Fruit fly (Drosophila melanogaster) whole organism, embryonic: ENCODE results near the gene CG8837.
A peak's percentile ranks its signal among the peaks of the same experiment; 100 is the strongest.

Source experiments
- Ada2b ChIP-seq: fragments of 200-800 bp; sonication (Bioruptor generic); IDR thresholded peaks from 2 replicates; pipeline ENCODE4 v1.3.6; 2022; ENCODE audit warnings: missing biosample characterization, missing genetic modification characterization
- Asciz ChIP-seq: fragments of 200-800 bp; sonication (Bioruptor generic); optimal IDR thresholded peaks from 2 replicates; lab custom pipeline; 2017; ENCODE audit warnings: missing biosample characterization, mild to moderate bottlenecking, missing genetic modification characterization, missing genetic modification reagents
- Atf3 ChIP-seq: fragments of 200-800 bp; sonication (Bioruptor generic); optimal IDR thresholded peaks from 3 replicates; lab custom pipeline; 2016; ENCODE audit warnings: missing biosample characterization, missing genetic modification characterization
- CG11085 ChIP-seq: fragments of 200-800 bp; sonication (Bioruptor generic); IDR thresholded peaks from 2 replicates; pipeline ENCODE4 v1.3.6; 2022; ENCODE audit warnings: missing biosample characterization, missing genetic modification characterization
- CG11456 ChIP-seq: fragments of 200-800 bp; sonication (Bioruptor generic); IDR thresholded peaks from 3 replicates; pipeline ENCODE4 v1.3.6; 2022; ENCODE audit warnings: missing biosample characterization, missing genetic modification characterization
- CG11695 ChIP-seq: fragments of 200-800 bp; sonication (Bioruptor generic); IDR thresholded peaks from 3 replicates; pipeline ENCODE4 v1.3.6; 2022; ENCODE audit warnings: missing biosample characterization, missing genetic modification characterization
- CG12659 ChIP-seq: fragments of 200-800 bp; sonication (Bioruptor generic); optimal IDR thresholded peaks from 3 replicates; lab custom pipeline; 2017; ENCODE audit warnings: mild to moderate bottlenecking, missing biosample characterization, missing genetic modification reagents, missing genetic modification characterization
- CG12744 ChIP-seq: fragments of 200-800 bp; sonication (Bioruptor generic); optimal IDR thresholded peaks from 2 replicates; lab custom pipeline; 2016; ENCODE audit warnings: missing biosample characterization, missing genetic modification characterization
- CG14441 ChIP-seq: fragments of 200-800 bp; sonication (Bioruptor generic); IDR thresholded peaks from 2 replicates; pipeline ENCODE4 v1.3.6; 2022; ENCODE audit warnings: missing biosample characterization, missing genetic modification characterization
- CG15479 ChIP-seq: fragments of 200-800 bp; sonication (Bioruptor generic); optimal IDR thresholded peaks from 3 replicates; lab custom pipeline; 2019; ENCODE audit warnings: missing biosample characterization, mild to moderate bottlenecking, missing genetic modification characterization, moderate library complexity
- CG15514 ChIP-seq: fragments of 200-800 bp; sonication (Bioruptor generic); optimal IDR thresholded peaks from 3 replicates; lab custom pipeline; 2017; ENCODE audit warnings: missing biosample characterization, missing genetic modification characterization, mild to moderate bottlenecking, moderate library complexity, missing genetic modification reagents
- CG17829 ChIP-seq: fragments of 200-800 bp; optimal IDR thresholded peaks from 2 replicates; lab custom pipeline; 2019; ENCODE audit warnings: missing biosample characterization, mild to moderate bottlenecking, missing genetic modification characterization, moderate library complexity
- CG18262 ChIP-seq: fragments of 200-800 bp; optimal IDR thresholded peaks from 3 replicates; lab custom pipeline; 2019; ENCODE audit warnings: missing biosample characterization, mild to moderate bottlenecking, missing genetic modification characterization, moderate library complexity
- CG2129 ChIP-seq: fragments of 200-800 bp; sonication (Bioruptor generic); IDR thresholded peaks from 2 replicates; pipeline ENCODE4 v1.3.6; 2022; ENCODE audit warnings: missing biosample characterization, missing genetic modification characterization; ENCODE audit not compliant: partially characterized antibody
- CG32767 ChIP-seq: fragments of 200-800 bp; sonication (Bioruptor generic); IDR thresholded peaks from 2 replicates; pipeline ENCODE4 v1.3.6; 2022; ENCODE audit warnings: missing biosample characterization, missing genetic modification characterization
- CG34224 ChIP-seq: fragments of 200-800 bp; sonication (Bioruptor generic); IDR thresholded peaks from 3 replicates; pipeline ENCODE4 v1.3.6; 2022; ENCODE audit warnings: missing biosample characterization, missing genetic modification characterization; ENCODE audit not compliant: partially characterized antibody
- CG4328 ChIP-seq: fragments of 200-800 bp; sonication (Bioruptor generic); optimal IDR thresholded peaks from 3 replicates; lab custom pipeline; 2017; ENCODE audit warnings: missing biosample characterization, missing genetic modification reagents, missing genetic modification characterization
- CG6175 ChIP-seq: fragments of 200-800 bp; sonication (Bioruptor generic); IDR thresholded peaks from 3 replicates; pipeline ENCODE4 v1.3.6; 2022; ENCODE audit warnings: missing biosample characterization, missing genetic modification characterization
- CG7271 ChIP-seq: fragments of 200-800 bp; sonication (Bioruptor generic); optimal IDR thresholded peaks from 2 replicates; lab custom pipeline; 2018; ENCODE audit warnings: missing biosample characterization, mild to moderate bottlenecking, missing genetic modification characterization, moderate library complexity
- CoRest ChIP-seq: fragments of 200-800 bp; sonication (Bioruptor generic); optimal IDR thresholded peaks from 3 replicates; lab custom pipeline; 2018; ENCODE audit warnings: missing biosample characterization, mild to moderate bottlenecking, missing genetic modification characterization, moderate library complexity
- D19B ChIP-seq: fragments of 200-800 bp; sonication (Bioruptor generic); optimal IDR thresholded peaks from 2 replicates; lab custom pipeline; 2017; ENCODE audit warnings: missing biosample characterization, mild to moderate bottlenecking, missing genetic modification characterization
- Dad ChIP-seq: fragments of 200-800 bp; sonication (Bioruptor generic); optimal IDR thresholded peaks from 3 replicates; lab custom pipeline; 2016; ENCODE audit warnings: missing biosample characterization, missing genetic modification characterization
- Doc3 ChIP-seq: fragments of 200-800 bp; sonication (Bioruptor generic); IDR thresholded peaks from 3 replicates; pipeline ENCODE4 v1.3.6; 2022; ENCODE audit warnings: missing biosample characterization, missing genetic modification characterization; ENCODE audit not compliant: partially characterized antibody
- Drgx ChIP-seq: fragments of 200-800 bp; sonication (Bioruptor generic); IDR thresholded peaks from 2 replicates; pipeline ENCODE4 v1.3.6; 2022; ENCODE audit warnings: missing biosample characterization, missing genetic modification characterization
- E2f1 ChIP-seq: fragments of 200-800 bp; sonication (Bioruptor generic); IDR thresholded peaks from 2 replicates; pipeline ENCODE4 v1.3.6; 2022; ENCODE audit warnings: missing biosample characterization, missing genetic modification characterization
- Ets65A ChIP-seq: fragments of 200-800 bp; sonication (Bioruptor generic); peaks from one replicate; lab custom pipeline; 2016; ENCODE audit warnings: missing biosample characterization, missing genetic modification characterization
- Fer1 ChIP-seq: fragments of 200-800 bp; sonication (Bioruptor generic); optimal IDR thresholded peaks from 2 replicates; lab custom pipeline; 2017; ENCODE audit warnings: missing biosample characterization, mild to moderate bottlenecking, missing genetic modification characterization
- Hand ChIP-seq: fragments of 200-800 bp; sonication (Bioruptor generic); optimal IDR thresholded peaks from 2 replicates; lab custom pipeline; 2017; ENCODE audit warnings: mild to moderate bottlenecking, missing biosample characterization, missing genetic modification reagents, missing genetic modification characterization
- HmgD ChIP-seq: fragments of 200-800 bp; sonication (Bioruptor generic); optimal IDR thresholded peaks from 3 replicates; lab custom pipeline; 2016; ENCODE audit warnings: missing biosample characterization, missing genetic modification characterization
- HmgZ ChIP-seq: fragments of 200-800 bp; sonication (Bioruptor generic); optimal IDR thresholded peaks from 2 replicates; lab custom pipeline; 2018; ENCODE audit warnings: missing biosample characterization, mild to moderate bottlenecking, missing genetic modification characterization
- Med ChIP-seq: fragments of 200-800 bp; sonication (Bioruptor generic); peaks from one replicate; lab custom pipeline; 2016; ENCODE audit warnings: missing biosample characterization, missing genetic modification characterization, mild to moderate bottlenecking, inconsistent platforms, moderate library complexity
- Pdp1 ChIP-seq, 2 experiments: fragments of 200-800 bp; sonication (Bioruptor generic); optimal IDR thresholded peaks; 3 replicates each; lab custom pipeline; 2016; ENCODE audit warnings: missing biosample characterization in 2 of 2, missing genetic modification characterization in 2 of 2, mild to moderate bottlenecking in 1 of 2, moderate library complexity in 1 of 2
- Sin3A ChIP-seq: fragments of >200 bp; optimal IDR thresholded peaks from 2 replicates; lab custom pipeline; 2018
- Six4 ChIP-seq: fragments of 200-800 bp; sonication (Bioruptor generic); optimal IDR thresholded peaks from 2 replicates; lab custom pipeline; 2016; ENCODE audit warnings: missing biosample characterization, missing genetic modification characterization
- Spps ChIP-seq: fragments of 200-800 bp; sonication (Bioruptor generic); optimal IDR thresholded peaks from 2 replicates; lab custom pipeline; 2018; ENCODE audit warnings: missing biosample characterization, mild to moderate bottlenecking, missing genetic modification characterization
- Vsx1 ChIP-seq: fragments of 200-800 bp; sonication (Bioruptor generic); optimal IDR thresholded peaks from 2 replicates; lab custom pipeline; 2017; ENCODE audit warnings: missing biosample characterization, mild to moderate bottlenecking, missing genetic modification characterization, missing genetic modification reagents
- ab ChIP-seq: fragments of 200-800 bp; sonication (Bioruptor generic); optimal IDR thresholded peaks from 2 replicates; lab custom pipeline; 2016; ENCODE audit warnings: missing biosample characterization, missing genetic modification characterization
- ac ChIP-seq: fragments of 200-800 bp; sonication (Bioruptor generic); optimal IDR thresholded peaks from 3 replicates; lab custom pipeline; 2017; ENCODE audit warnings: missing biosample characterization, mild to moderate bottlenecking, missing genetic modification characterization
- bsh ChIP-seq, 2 experiments: fragments of 200-800 bp; sonication (Bioruptor generic); optimal IDR thresholded peaks; 2 replicates each; lab custom pipeline; 2017 to 2018; ENCODE audit warnings: mild to moderate bottlenecking in 2 of 2, missing biosample characterization in 2 of 2, missing genetic modification characterization in 2 of 2, moderate library complexity in 1 of 2
- chif ChIP-seq, 2 experiments: fragments of 200-800 bp; sonication (Bioruptor generic); optimal IDR thresholded peaks; 3 replicates each; lab custom pipeline; 2016; ENCODE audit warnings: missing biosample characterization in 2 of 2, missing genetic modification characterization in 2 of 2
- kay ChIP-seq: fragments of 200-800 bp; sonication (Bioruptor generic); optimal IDR thresholded peaks from 2 replicates; lab custom pipeline; 2016; ENCODE audit warnings: missing biosample characterization, missing genetic modification characterization
- psq ChIP-seq: fragments of 200-800 bp; sonication (Bioruptor generic); optimal IDR thresholded peaks from 2 replicates; lab custom pipeline; 2017; ENCODE audit warnings: missing biosample characterization, missing genetic modification characterization
- pum ChIP-seq: fragments of 200-800 bp; sonication (Bioruptor generic); optimal IDR thresholded peaks from 2 replicates; lab custom pipeline; 2016; ENCODE audit warnings: missing biosample characterization, missing genetic modification characterization
- repo ChIP-seq: fragments of 200-800 bp; sonication (Bioruptor generic); optimal IDR thresholded peaks from 2 replicates; lab custom pipeline; 2016; ENCODE audit warnings: missing biosample characterization, missing genetic modification characterization
- scrt ChIP-seq: fragments of 200-800 bp; sonication (Bioruptor generic); optimal IDR thresholded peaks from 2 replicates; lab custom pipeline; 2018; ENCODE audit warnings: missing biosample characterization, mild to moderate bottlenecking, missing genetic modification characterization, moderate library complexity
- sens-2 ChIP-seq: fragments of 200-800 bp; sonication (Bioruptor generic); IDR thresholded peaks from 2 replicates; pipeline ENCODE4 v1.3.6; 2022; ENCODE audit warnings: missing biosample characterization, missing genetic modification characterization
- sim ChIP-seq: fragments of 200-800 bp; sonication (Bioruptor generic); IDR thresholded peaks from 2 replicates; pipeline ENCODE4 v1.3.6; 2022; ENCODE audit warnings: missing biosample characterization, missing genetic modification characterization
- tup ChIP-seq: fragments of 200-800 bp; sonication (Bioruptor generic); optimal IDR thresholded peaks from 2 replicates; lab custom pipeline; 2016; ENCODE audit warnings: missing biosample characterization, mild to moderate bottlenecking, missing genetic modification characterization, moderate library complexity
- wdn ChIP-seq: fragments of 200-800 bp; sonication (Bioruptor generic); IDR thresholded peaks from 2 replicates; pipeline ENCODE4 v1.3.6; 2022; ENCODE audit warnings: missing biosample characterization, missing genetic modification characterization
- yki ChIP-seq: fragments of >200 bp; optimal IDR thresholded peaks from 3 replicates; lab custom pipeline; 2018

Gene CG8837

dm6 chr2L:3301755-3302499, 18.1 kb upstream of the CG8837 start:
- TF ChIP-seq pum (GFP tag; lab: Kevin White, UChicago): peak; percentile 99
- peak; percentile 100 for TF ChIP-seq Fer1 (GFP tag; lab: Kevin White, UChicago)
- peak; percentile 99 to 100 for TF ChIP-seq Pdp1 (GFP tag; optimal IDR thresholded peaks at IDR 0.05; lab: Kevin White, UChicago)
- TF ChIP-seq kay (GFP tag; lab: Kevin White, UChicago): peak; percentile 99
- no peak for TF ChIP-seq Sin3A (lab: Kevin White, UChicago)
- peak; percentile 100 for TF ChIP-seq Med (GFP tag; lab: Kevin White, UChicago)
- TF ChIP-seq scrt: peak; percentile 99
- peak; percentile 85 for TF ChIP-seq CG15479 (GFP tag; lab: Kevin White, UChicago)
- TF ChIP-seq chif (GFP tag; optimal IDR thresholded peaks at IDR 0.05; lab: Kevin White, UChicago): peak; percentile 100
- TF ChIP-seq CG12744 (GFP tag; lab: Kevin White, UChicago): peak; percentile 99
- TF ChIP-seq wdn: peak; percentile 99
- peak; percentile 99 for TF ChIP-seq ac (GFP tag; lab: Kevin White, UChicago)
- TF ChIP-seq CG11695: peak; percentile 98
- peak; percentile 99 for TF ChIP-seq CG11085 (GFP tag; lab: Robert Waterston, UW)
- TF ChIP-seq Dad (GFP tag; lab: Kevin White, UChicago): peak; percentile 100
- TF ChIP-seq Hand: peak; percentile 100
- TF ChIP-seq CG17829 (tag; lab: Kevin White, UChicago): peak; percentile 100
- TF ChIP-seq Atf3 (GFP tag; lab: Kevin White, UChicago): peak; percentile 99
- TF ChIP-seq CG15514 (GFP tag; lab: Kevin White, UChicago): peak; percentile 96
- TF ChIP-seq Asciz (GFP tag; lab: Kevin White, UChicago): peak; percentile 99
- peak; percentile 23 for TF ChIP-seq yki (lab: Kevin White, UChicago)
- TF ChIP-seq ab: peak; percentile 100
- TF ChIP-seq CG32767 (GFP tag; lab: Robert Waterston, UW): peak; percentile 99
- peak; percentile 100 for TF ChIP-seq HmgZ (tag; lab: Kevin White, UChicago)
- TF ChIP-seq CG14441 (GFP tag; lab: Robert Waterston, UW): peak; percentile 99
- TF ChIP-seq HmgD (GFP tag; lab: Kevin White, UChicago): peak; percentile 100
- TF ChIP-seq Ets65A (GFP tag; lab: Kevin White, UChicago): peak; percentile 100
- TF ChIP-seq Vsx1: peak; percentile 99
- TF ChIP-seq CG2129 (GFP tag; lab: Robert Waterston, UW): no peak
- TF ChIP-seq CoRest: peak; percentile 100
- peak; percentile 96 for TF ChIP-seq psq (GFP tag; lab: Kevin White, UChicago)
- peak; percentile 100 for TF ChIP-seq Six4 (GFP tag; lab: Kevin White, UChicago)
- peak; percentile 100 for TF ChIP-seq CG4328 (GFP tag; lab: Kevin White, UChicago)
- TF ChIP-seq E2f1 (GFP tag; lab: Robert Waterston, UW): peak; percentile 99
- TF ChIP-seq D19B (GFP tag; lab: Kevin White, UChicago): peak; percentile 98
- peak; percentile 96 for TF ChIP-seq sim (GFP tag; lab: Robert Waterston, UW)
- peak; percentile 100 for TF ChIP-seq CG11456 (GFP tag; lab: Robert Waterston, UW)
- TF ChIP-seq Drgx (GFP tag; lab: Robert Waterston, UW): peak; percentile 99
- TF ChIP-seq Doc3 (GFP tag; lab: Robert Waterston, UW): no peak
- TF ChIP-seq Spps (tag; lab: Kevin White, UChicago): peak; percentile 97
- peak; percentile 38; the same call in 1 of the 3 replicates for TF ChIP-seq CG34224
- TF ChIP-seq CG6175 (GFP tag; lab: Robert Waterston, UW): peak; percentile 99
- peak; percentile 100 for TF ChIP-seq CG12659
- TF ChIP-seq CG7271 (tag; lab: Kevin White, UChicago): peak; percentile 97
- TF ChIP-seq tup (GFP tag; lab: Kevin White, UChicago): peak; percentile 99
- peak; percentile 98 for TF ChIP-seq sens-2
- peak; percentile 99 for TF ChIP-seq CG18262
- peak; percentile 99 to 100 for TF ChIP-seq bsh (GFP tag; optimal IDR thresholded peaks at IDR 0.05; lab: Kevin White, UChicago)
- peak; percentile 100 for TF ChIP-seq repo (GFP tag; lab: Kevin White, UChicago)
- peak; percentile 99 for TF ChIP-seq Ada2b
